Worm (Caenorhabditis elegans): ENCODE data around the gene gcy-7.
A peak's percentile ranks its signal among the peaks of the same experiment; 100 is the strongest.

The gcy-7 gene

ce11 chrV:8375849-8376248 is 11.3 kb upstream of the gcy-7 start, which contains the start of gene F38E1.3:
F38E1.3 (plus strand) TSS chrV:8376149.
- TF ChIP-seq dmd-6 (GFP tag; IDR thresholded peaks at IDR 0.05) (no peak), attf-4 (tag; optimal IDR thresholded peaks at IDR 0.05) (no peak), mdl-1 (tag; optimal IDR thresholded peaks at IDR 0.05) (no peak), Y48G9A.11 (GFP tag; IDR thresholded peaks at IDR 0.05) (no peak), nhr-11 (tag; optimal IDR thresholded peaks at IDR 0.05) (no peak), sdz-12 (GFP tag; optimal IDR thresholded peaks at IDR 0.05) (no peak), zag-1 (tag; optimal IDR thresholded peaks at IDR 0.05) (no peak), nhr-237 (tag; optimal IDR thresholded peaks at IDR 0.05) (no peak), daf-12 (tag; optimal IDR thresholded peaks at IDR 0.05) (no peak), hlh-11 (tag; optimal IDR thresholded peaks at IDR 0.05) (no peak), nhr-102 (tag; optimal IDR thresholded peaks at IDR 0.05) (no peak), fkh-10 (GFP tag; optimal IDR thresholded peaks at IDR 0.05) (no peak), aly-2 (tag; optimal IDR thresholded peaks at IDR 0.05) (no peak), lsy-2 (tag; optimal IDR thresholded peaks at IDR 0.05) (no peak), nhr-111 (GFP tag; optimal IDR thresholded peaks at IDR 0.05) (no peak)

DNA sequence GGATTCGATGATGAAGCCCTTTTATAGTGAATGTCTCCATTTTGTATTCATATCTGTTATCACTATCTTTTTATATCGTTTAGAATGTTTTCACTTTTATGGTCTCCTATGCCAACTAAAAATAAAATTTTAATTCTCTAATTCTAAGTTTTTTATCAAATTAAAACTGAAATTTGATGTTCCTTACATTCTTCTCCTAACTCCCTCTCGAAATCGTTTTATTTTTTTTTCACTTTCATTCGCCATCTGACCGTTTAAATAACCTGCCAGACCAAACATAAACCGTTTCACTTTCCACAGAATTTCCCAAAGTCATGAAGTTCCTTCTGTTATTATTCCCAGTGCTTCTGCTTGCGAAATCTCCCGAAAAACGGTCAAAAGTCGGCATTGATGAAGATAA is 8.0 kb upstream of the gcy-7 start, which contains the start of gene F52E1.5:
TSS of gene F52E1.5 (plus strand) at position 301 of the 400 bp plus-strand sequence.
- TF ChIP-seq nhr-77 (tag; optimal IDR thresholded peaks at IDR 0.05) (no peak), tag-97 (GFP tag; IDR thresholded peaks at IDR 0.05) (no peak), fos-1 (tag; optimal IDR thresholded peaks at IDR 0.05) (no peak), lin-39 (tag; optimal IDR thresholded peaks at IDR 0.05) (no peak), nhr-237 (tag; optimal IDR thresholded peaks at IDR 0.05) (no peak), zip-2 (tag; optimal IDR thresholded peaks at IDR 0.05) (no peak), ama-1 (optimal IDR thresholded peaks at IDR 0.05) (no peak), snpc-4 (tag; optimal IDR thresholded peaks at IDR 0.05) (no peak), nhr-28 (tag; optimal IDR thresholded peaks at IDR 0.05) (no peak), lim-7 (GFP tag; IDR thresholded peaks at IDR 0.05) (no peak), zfp-3 (GFP tag; conservative IDR thresholded peaks at IDR 0.05) (no peak), lin-13 (GFP tag; optimal IDR thresholded peaks at IDR 0.05) (no peak), ZK546.5 (tag; optimal IDR thresholded peaks at IDR 0.05) (no peak), zip-11 (GFP tag; IDR thresholded peaks at IDR 0.05) (no peak), sdz-12 (GFP tag; optimal IDR thresholded peaks at IDR 0.05) (no peak)

DNA sequence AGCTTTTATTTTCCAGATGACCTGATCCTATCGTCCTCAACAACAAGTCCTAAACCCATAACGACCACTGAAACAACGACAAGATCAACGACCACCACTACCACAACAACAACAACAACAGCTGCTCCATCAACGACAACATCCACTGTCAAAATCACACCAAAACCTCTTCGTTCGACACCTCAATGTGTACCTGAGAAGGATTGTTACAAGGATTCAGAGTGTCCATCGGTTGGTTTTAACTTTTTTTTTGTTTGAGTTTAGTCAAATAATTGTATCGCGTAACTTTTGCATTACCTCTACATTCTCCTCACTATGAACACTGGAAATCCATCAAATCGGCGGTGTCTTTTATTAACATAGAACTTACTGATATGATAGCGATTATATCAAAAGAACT is 7.1 kb upstream of the gcy-7 start:
- TF ChIP-seq ama-1 (optimal IDR thresholded peaks at IDR 0.05) = no peak
- no peak for TF ChIP-seq lin-15B (tag; optimal IDR thresholded peaks at IDR 0.05)
- no peak for TF ChIP-seq zfp-3 (GFP tag; conservative IDR thresholded peaks at IDR 0.05)
- peak in 1 of 2 experiments; percentile 92 for TF ChIP-seq unc-62 (GFP tag; optimal IDR thresholded peaks at IDR 0.05 in 1 of 2)
- no peak for TF ChIP-seq unc-62 (tag; optimal IDR thresholded peaks at IDR 0.05)
- TF ChIP-seq daf-16 (GFP tag; optimal IDR thresholded peaks at IDR 0.05) = peak in 1 of 2 experiments; percentile 79
- TF ChIP-seq daf-16 (tag; optimal IDR thresholded peaks at IDR 0.05) = no peak
- no peak for TF ChIP-seq nhr-28 (tag; optimal IDR thresholded peaks at IDR 0.05)

- TF ChIP-seq ceh-44 (GFP tag; IDR thresholded peaks at IDR 0.05) (no peak), cey-2 (tag; optimal IDR thresholded peaks at IDR 0.05; ENCODE audit: borderline replicate concordance, insufficient read depth) (peak; percentile 62), nhr-28 (tag; optimal IDR thresholded peaks at IDR 0.05) (peak; percentile 67), daf-8 (GFP tag; IDR thresholded peaks at IDR 0.05) (no peak), nhr-48 (tag; optimal IDR thresholded peaks at IDR 0.05) (peak; percentile 11), nhr-77 (tag; optimal IDR thresholded peaks at IDR 0.05) (peak; percentile 84), unc-62 (GFP tag; optimal IDR thresholded peaks at IDR 0.05 in 1 of 2) (peak in 1 of 2 experiments; percentile 56), unc-62 (tag; optimal IDR thresholded peaks at IDR 0.05) (no peak), dmd-8 (GFP tag; IDR thresholded peaks at IDR 0.05) (no peak), dmd-6 (GFP tag; IDR thresholded peaks at IDR 0.05) (peak; percentile 80), php-3 (GFP tag; IDR thresholded peaks at IDR 0.05) (peak; percentile 37; the same call in 1 of the 2 replicates), tag-97 (GFP tag; IDR thresholded peaks at IDR 0.05) (no peak), zag-1 (tag; optimal IDR thresholded peaks at IDR 0.05) (no peak), daf-16 (GFP tag; optimal IDR thresholded peaks at IDR 0.05) (no peak), daf-16 (tag; optimal IDR thresholded peaks at IDR 0.05) (peak; percentile 80), F10B5.3 (tag; optimal IDR thresholded peaks at IDR 0.05) (no peak), ztf-11 (tag; optimal IDR thresholded peaks at IDR 0.05) (no peak), hlh-11 (tag; optimal IDR thresholded peaks at IDR 0.05) (peak; percentile 72), nhr-42 (GFP tag; IDR thresholded peaks at IDR 0.05) (no peak), gei-8 (GFP tag; optimal IDR thresholded peaks at IDR 0.05) (no peak), nhr-41 (GFP tag; IDR thresholded peaks at IDR 0.05) (0 out of 2 replicates have a peak, but pooled peaks have one; percentile 5), dve-1 (tag; optimal IDR thresholded peaks at IDR 0.05; ENCODE audit: insufficient read depth) (peak; percentile 85), mxl-3 (GFP tag; optimal IDR thresholded peaks at IDR 0.05) (peak; percentile 8), pqm-1 (tag; optimal IDR thresholded peaks at IDR 0.05) (peak; percentile 67)
Measured at ce11 chrV:8383716-8384115, 3.4 kb upstream of the gcy-7 start, which contains the start of gene F52E1.14. F52E1.14 (plus strand) TSS chrV:8383922.
